Worm (Caenorhabditis elegans): Measurements from ENCODE around the gene srbc-24.
"Not testable (repeated sequence)": the region's sequence is repeated elsewhere in the genome, so short reads cannot be mapped to it uniquely, and the experiment has no call there.

ce11 chrV:2144408-2144807, 7.2 kb upstream of the srbc-24 start, which contains the start of gene F22F7.12:
- not testable (repeated sequence) for TF ChIP-seq skn-1 (tag; optimal IDR thresholded peaks at IDR 0.05); ceh-82 (tag; optimal IDR thresholded peaks at IDR 0.05); sea-2 (GFP tag; optimal IDR thresholded peaks at IDR 0.05); daf-12 (tag; optimal IDR thresholded peaks at IDR 0.05); mdl-1 (tag; optimal IDR thresholded peaks at IDR 0.05); ZK546.5 (tag; optimal IDR thresholded peaks at IDR 0.05); ama-1 (optimal IDR thresholded peaks at IDR 0.05)
